Fruit fly (Drosophila melanogaster) whole organism, embryonic: Measurements from ENCODE around the gene Sf3a2.

Experiments used
- Abd-B ChIP-seq: fragments of 200-800 bp; sonication (Bioruptor generic); optimal IDR thresholded peaks from 2 replicates; lab custom pipeline; 2018; ENCODE audit warnings: missing biosample characterization, mild to moderate bottlenecking, missing genetic modification characterization, moderate library complexity
- CG10147 ChIP-seq: fragments of 200-800 bp; sonication (Bioruptor generic); optimal IDR thresholded peaks from 2 replicates; lab custom pipeline; 2019; ENCODE audit warnings: missing biosample characterization, mild to moderate bottlenecking, missing genetic modification characterization, moderate library complexity
- CG10431 ChIP-seq: fragments of 200-800 bp; sonication (Bioruptor generic); optimal IDR thresholded peaks from 3 replicates; lab custom pipeline; 2018; ENCODE audit warnings: missing biosample characterization, mild to moderate bottlenecking, missing genetic modification characterization
- CG11093 ChIP-seq: fragments of 200-800 bp; sonication (Bioruptor generic); IDR thresholded peaks from 3 replicates; pipeline ENCODE4 v1.3.6; 2022; ENCODE audit warnings: missing biosample characterization, missing genetic modification characterization
- CG13894 ChIP-seq: fragments of 200-800 bp; sonication (Bioruptor generic); optimal IDR thresholded peaks from 3 replicates; lab custom pipeline; 2018; ENCODE audit warnings: missing biosample characterization, mild to moderate bottlenecking, missing genetic modification characterization, moderate library complexity
- CG15073 ChIP-seq: fragments of 200-800 bp; sonication (Bioruptor generic); optimal IDR thresholded peaks from 2 replicates; lab custom pipeline; 2016; ENCODE audit warnings: missing biosample characterization, missing genetic modification characterization
- CG17612 ChIP-seq: fragments of 200-800 bp; sonication (Bioruptor generic); IDR thresholded peaks from 2 replicates; pipeline ENCODE4 v1.3.6; 2022; ENCODE audit warnings: missing biosample characterization, missing genetic modification characterization
- CG18599 ChIP-seq: fragments of 200-800 bp; sonication (Bioruptor generic); optimal IDR thresholded peaks from 3 replicates; lab custom pipeline; 2017; ENCODE audit warnings: missing biosample characterization, missing genetic modification characterization, mild to moderate bottlenecking, moderate library complexity, missing genetic modification reagents
- CG34224 ChIP-seq: fragments of 200-800 bp; sonication (Bioruptor generic); IDR thresholded peaks from 3 replicates; pipeline ENCODE4 v1.3.6; 2022; ENCODE audit warnings: missing biosample characterization, missing genetic modification characterization; ENCODE audit not compliant: partially characterized antibody
- CG34422 ChIP-seq: fragments of 200-800 bp; sonication (Bioruptor generic); IDR thresholded peaks from 3 replicates; pipeline ENCODE4 v1.3.6; 2022; ENCODE audit warnings: missing biosample characterization, missing genetic modification characterization
- CG4282 ChIP-seq: fragments of 200-800 bp; sonication (Bioruptor generic); optimal IDR thresholded peaks from 2 replicates; lab custom pipeline; 2016; ENCODE audit warnings: missing biosample characterization, missing genetic modification characterization
- CG6254 ChIP-seq: fragments of 200-800 bp; sonication (Bioruptor generic); optimal IDR thresholded peaks from 3 replicates; lab custom pipeline; 2017; ENCODE audit warnings: mild to moderate bottlenecking, missing biosample characterization, missing genetic modification reagents, missing genetic modification characterization
- CG8290 ChIP-seq, 3 experiments: fragments of 200-800 bp; sonication (Bioruptor generic); optimal IDR thresholded peaks; 2 replicates each; lab custom pipeline; 2016 to 2019; ENCODE audit warnings: missing biosample characterization in 3 of 3, missing genetic modification characterization in 3 of 3, mild to moderate bottlenecking in 2 of 3, moderate library complexity in 1 of 3
- CG8359 ChIP-seq: fragments of 200-800 bp; sonication (Bioruptor generic); optimal IDR thresholded peaks from 2 replicates; lab custom pipeline; 2017; ENCODE audit warnings: missing biosample characterization, mild to moderate bottlenecking, missing genetic modification characterization, borderline replicate concordance
- CG9215 ChIP-seq: fragments of 200-800 bp; sonication (Bioruptor generic); IDR thresholded peaks from 2 replicates; pipeline ENCODE4 v1.3.6; 2022; ENCODE audit warnings: missing biosample characterization, missing genetic modification characterization
- CkIIα-i1 ChIP-seq: fragments of 200-800 bp; sonication (Bioruptor generic); IDR thresholded peaks from 2 replicates; pipeline ENCODE4 v1.3.6; 2022; ENCODE audit warnings: missing biosample characterization, missing genetic modification characterization
- E2f2 ChIP-seq: fragments of 200-800 bp; sonication (Bioruptor generic); IDR thresholded peaks from 2 replicates; pipeline ENCODE4 v1.3.6; 2022; ENCODE audit warnings: missing biosample characterization, missing genetic modification characterization
- Ets65A ChIP-seq: fragments of 200-800 bp; sonication (Bioruptor generic); peaks from one replicate; lab custom pipeline; 2016; ENCODE audit warnings: missing biosample characterization, missing genetic modification characterization
- HLH3B ChIP-seq: fragments of 200-800 bp; sonication (Bioruptor generic); IDR thresholded peaks from 2 replicates; pipeline ENCODE4 v1.3.6; 2022; ENCODE audit warnings: missing biosample characterization, missing genetic modification characterization
- HLH4C ChIP-seq: fragments of 200-800 bp; sonication (Bioruptor generic); IDR thresholded peaks from 3 replicates; pipeline ENCODE4 v1.3.6; 2022; ENCODE audit warnings: missing biosample characterization, missing genetic modification characterization; ENCODE audit not compliant: partially characterized antibody
- Jarid2 ChIP-seq: fragments of 200-800 bp; sonication (Bioruptor generic); optimal IDR thresholded peaks from 3 replicates; lab custom pipeline; 2017; ENCODE audit warnings: mild to moderate bottlenecking, missing biosample characterization, missing genetic modification reagents, missing genetic modification characterization
- Nf-YA ChIP-seq: fragments of 200-800 bp; sonication (Bioruptor generic); IDR thresholded peaks from 2 replicates; pipeline ENCODE4 v1.3.6; 2022; ENCODE audit warnings: missing biosample characterization, missing genetic modification characterization
- NfI ChIP-seq: fragments of 200-800 bp; sonication (Bioruptor generic); optimal IDR thresholded peaks from 3 replicates; lab custom pipeline; 2018; ENCODE audit warnings: missing biosample characterization, mild to moderate bottlenecking, missing genetic modification characterization, moderate library complexity
- Optix ChIP-seq: fragments of 200-800 bp; sonication (Bioruptor generic); IDR thresholded peaks from 3 replicates; pipeline ENCODE4 v1.3.6; 2022; ENCODE audit warnings: missing biosample characterization, missing genetic modification characterization
- Pdp1 ChIP-seq, 2 experiments: fragments of 200-800 bp; sonication (Bioruptor generic); optimal IDR thresholded peaks; 3 replicates each; lab custom pipeline; 2016; ENCODE audit warnings: missing biosample characterization in 2 of 2, missing genetic modification characterization in 2 of 2, mild to moderate bottlenecking in 1 of 2, moderate library complexity in 1 of 2
- Poxn ChIP-seq: fragments of 200-800 bp; sonication (Bioruptor generic); IDR thresholded peaks from 2 replicates; pipeline ENCODE4 v1.3.6; 2022; ENCODE audit warnings: missing biosample characterization, missing genetic modification characterization
- Sox100B ChIP-seq: fragments of 200-800 bp; sonication (Bioruptor generic); optimal IDR thresholded peaks from 3 replicates; lab custom pipeline; 2018; ENCODE audit warnings: missing biosample characterization, mild to moderate bottlenecking, missing genetic modification characterization
- aop ChIP-seq: fragments of 200-800 bp; sonication (Bioruptor generic); IDR thresholded peaks from 2 replicates; pipeline ENCODE4 v1.3.6; 2022; ENCODE audit warnings: missing biosample characterization, missing genetic modification characterization
- ara ChIP-seq: fragments of 200-800 bp; sonication (Bioruptor generic); IDR thresholded peaks from 2 replicates; pipeline ENCODE4 v1.3.6; 2022; ENCODE audit warnings: missing biosample characterization, missing genetic modification characterization
- bbx ChIP-seq: fragments of 200-800 bp; sonication (Bioruptor generic); IDR thresholded peaks from 2 replicates; pipeline ENCODE4 v1.3.6; 2022; ENCODE audit warnings: missing biosample characterization, missing genetic modification characterization; ENCODE audit not compliant: partially characterized antibody
- cato ChIP-seq: fragments of 200-800 bp; sonication (Bioruptor generic); optimal IDR thresholded peaks from 2 replicates; lab custom pipeline; 2016; ENCODE audit warnings: missing biosample characterization, missing genetic modification characterization, borderline replicate concordance
- corto ChIP-seq: fragments of 200-800 bp; sonication (Bioruptor generic); optimal IDR thresholded peaks from 2 replicates; lab custom pipeline; 2016; ENCODE audit warnings: missing biosample characterization, mild to moderate bottlenecking, missing genetic modification characterization, moderate library complexity
- da ChIP-seq: fragments of 200-800 bp; sonication (Bioruptor generic); optimal IDR thresholded peaks from 2 replicates; lab custom pipeline; 2016; ENCODE audit warnings: missing biosample characterization, missing genetic modification characterization
- dm ChIP-seq: fragments of 200-800 bp; sonication (Bioruptor generic); optimal IDR thresholded peaks from 3 replicates; lab custom pipeline; 2016; ENCODE audit warnings: missing biosample characterization, missing genetic modification characterization
- en ChIP-seq: fragments of 200-800 bp; sonication (Bioruptor generic); optimal IDR thresholded peaks from 2 replicates; lab custom pipeline; 2016; ENCODE audit warnings: missing biosample characterization, missing genetic modification characterization
- esg ChIP-seq: fragments of 200-800 bp; sonication (Bioruptor generic); conservative IDR thresholded peaks from 2 replicates; pipeline ENCODE4 v1.3.6; 2022; ENCODE audit warnings: missing biosample characterization, missing genetic modification characterization
- eyg ChIP-seq: fragments of 200-800 bp; sonication (Bioruptor generic); optimal IDR thresholded peaks from 3 replicates; lab custom pipeline; 2016; ENCODE audit warnings: missing biosample characterization, missing genetic modification characterization
- hbn ChIP-seq: fragments of 200-800 bp; sonication (Bioruptor generic); IDR thresholded peaks from 2 replicates; pipeline ENCODE4 v1.3.6; 2022; ENCODE audit warnings: missing biosample characterization, missing genetic modification characterization; ENCODE audit not compliant: partially characterized antibody
- kni ChIP-seq: fragments of 200-800 bp; sonication (Bioruptor generic); optimal IDR thresholded peaks from 3 replicates; lab custom pipeline; 2017; ENCODE audit warnings: mild to moderate bottlenecking, missing biosample characterization, missing genetic modification reagents, missing genetic modification characterization
- mirr ChIP-seq: fragments of 200-800 bp; sonication (Bioruptor generic); optimal IDR thresholded peaks from 3 replicates; lab custom pipeline; 2018; ENCODE audit warnings: missing biosample characterization, mild to moderate bottlenecking, missing genetic modification characterization
- sd ChIP-seq: fragments of 200-800 bp; sonication (Bioruptor generic); optimal IDR thresholded peaks from 3 replicates; lab custom pipeline; 2018; ENCODE audit warnings: missing biosample characterization, mild to moderate bottlenecking, missing genetic modification characterization, moderate library complexity
- stwl ChIP-seq: fragments of 200-800 bp; sonication (Bioruptor generic); optimal IDR thresholded peaks from 3 replicates; lab custom pipeline; 2018; ENCODE audit warnings: missing biosample characterization, mild to moderate bottlenecking, missing genetic modification characterization, moderate library complexity
- sug ChIP-seq: fragments of 200-800 bp; optimal IDR thresholded peaks from 2 replicates; lab custom pipeline; 2019; ENCODE audit warnings: missing biosample characterization, mild to moderate bottlenecking, missing genetic modification characterization, moderate library complexity
- tgo ChIP-seq: fragments of 200-800 bp; sonication (Bioruptor generic); IDR thresholded peaks from 3 replicates; pipeline ENCODE4 v1.3.6; 2022; ENCODE audit warnings: missing biosample characterization, missing genetic modification characterization
- trh ChIP-seq: fragments of 200-800 bp; sonication (Bioruptor generic); optimal IDR thresholded peaks from 2 replicates; lab custom pipeline; 2016; ENCODE audit warnings: missing biosample characterization, missing genetic modification characterization
- wdn ChIP-seq: fragments of 200-800 bp; sonication (Bioruptor generic); IDR thresholded peaks from 2 replicates; pipeline ENCODE4 v1.3.6; 2022; ENCODE audit warnings: missing biosample characterization, missing genetic modification characterization
- yki ChIP-seq: fragments of >200 bp; optimal IDR thresholded peaks from 3 replicates; lab custom pipeline; 2018

Gene Sf3a2

DNA sequence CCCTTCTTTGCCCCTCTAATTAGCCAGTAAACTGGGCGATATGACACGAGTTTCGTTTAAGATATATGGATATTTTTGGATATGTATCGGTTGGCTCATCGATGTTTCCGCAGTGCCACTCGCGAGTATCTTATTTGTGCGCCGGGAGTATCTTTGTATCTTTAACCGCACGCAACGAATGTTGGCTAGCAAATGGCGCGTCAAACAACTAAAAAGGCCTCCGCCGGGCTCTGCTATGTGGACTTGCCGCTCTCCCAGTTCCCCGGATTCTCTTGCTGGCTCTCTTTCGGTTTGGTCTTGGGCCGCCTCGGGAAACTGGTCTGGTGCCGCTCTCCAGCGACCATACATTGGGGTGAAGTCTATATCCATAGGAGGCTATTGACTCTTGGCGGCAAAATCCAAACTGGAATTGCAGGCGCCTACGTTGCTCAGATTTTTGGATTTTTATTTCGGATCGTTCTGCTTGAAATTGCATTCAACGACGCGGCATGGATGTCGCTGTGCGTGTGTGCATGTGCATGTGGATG, 18.6 kb upstream of the Sf3a2 start (continued):
- TF ChIP-seq Optix (GFP tag; lab: Robert Waterston, UW) (no peak), CG8359 (GFP tag; lab: Kevin White, UChicago) (no peak), CG13894 (tag; lab: Kevin White, UChicago) (peak; percentile 59), tgo (GFP tag; lab: Robert Waterston, UW) (no peak), HLH4C (GFP tag; lab: Robert Waterston, UW) (0 out of 3 replicates have a peak, but pooled peaks have one; percentile 36), bbx (peak; percentile 58), corto (GFP tag; lab: Kevin White, UChicago) (peak; percentile 48), NfI (GFP tag; lab: Kevin White, UChicago) (no peak), Pdp1 (GFP tag; optimal IDR thresholded peaks at IDR 0.05; lab: Kevin White, UChicago) (peak in 1 of 2 experiments; percentile 20), CG8290 (GFP tag; optimal IDR thresholded peaks at IDR 0.05; lab: Kevin White, UChicago) (no peak), CG8290 (tag; optimal IDR thresholded peaks at IDR 0.05; lab: Kevin White, UChicago) (peak in 1 of 2 experiments; percentile 45), aop (GFP tag; lab: Robert Waterston, UW) (no peak), CG10431 (peak; percentile 56), sd (tag; lab: Kevin White, UChicago) (peak; percentile 69), Nf-YA (GFP tag; lab: Robert Waterston, UW) (0 out of 2 replicates have a peak, but pooled peaks have one; percentile 28), CG18599 (GFP tag; lab: Kevin White, UChicago) (peak; percentile 0), sug (tag; lab: Kevin White, UChicago) (peak; percentile 12), esg (no peak), kni (GFP tag; lab: Kevin White, UChicago) (peak; percentile 75), Ets65A (GFP tag; lab: Kevin White, UChicago) (no peak), dm (GFP tag; lab: Kevin White, UChicago) (no peak), CG34224 (GFP tag; lab: Robert Waterston, UW) (0 out of 3 replicates have a peak, but pooled peaks have one; percentile 30), CG10147 (GFP tag; lab: Kevin White, UChicago) (peak; percentile 10), Jarid2 (GFP tag; lab: Kevin White, UChicago) (peak; percentile 38), CG34422 (GFP tag; lab: Robert Waterston, UW) (peak; percentile 10; the same call in 1 of the 3 replicates), mirr (GFP tag; lab: Kevin White, UChicago) (peak; percentile 20), yki (peak; percentile 59), E2f2 (GFP tag; lab: Robert Waterston, UW) (peak; percentile 48; the same call in 1 of the 2 replicates), ara (GFP tag; lab: Robert Waterston, UW) (no peak)

DNA sequence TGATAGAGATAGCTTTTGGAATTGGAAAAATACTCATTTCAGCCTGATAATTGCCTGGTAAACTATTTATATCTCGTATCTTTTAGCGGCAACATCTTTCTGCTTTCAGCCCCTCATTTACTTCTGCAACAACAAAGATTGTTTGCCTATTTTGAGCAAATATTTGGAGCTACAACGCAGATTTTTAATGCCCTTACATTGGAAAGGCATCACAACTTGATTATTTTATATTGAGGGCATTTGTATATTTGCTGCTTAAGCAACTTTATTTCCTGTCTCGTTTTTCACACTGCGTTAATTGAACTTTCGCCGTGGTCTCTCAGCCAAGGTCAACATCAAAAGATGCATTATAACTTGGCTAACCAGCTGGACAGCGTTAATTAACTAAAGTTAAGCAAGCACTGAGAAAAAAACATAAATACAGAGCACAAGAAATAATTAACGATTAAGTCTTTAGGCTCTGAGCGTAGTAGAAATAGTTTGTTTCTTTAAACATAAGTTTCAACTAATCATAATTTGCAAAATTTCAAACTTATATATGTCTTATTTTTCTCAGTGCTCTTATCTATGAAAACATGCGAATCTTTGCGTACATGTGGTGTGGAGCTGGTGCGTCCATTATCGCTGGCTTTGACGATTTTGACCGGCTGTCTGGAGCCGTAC, 17.6 kb upstream of the Sf3a2 start:
- TF ChIP-seq stwl (tag; lab: Kevin White, UChicago) (no peak), hbn (no peak), HLH3B (GFP tag; lab: Robert Waterston, UW) (0 out of 2 replicates have a peak, but pooled peaks have one; percentile 16), CkIIα-i1 (GFP tag; lab: Robert Waterston, UW) (no peak), wdn (GFP tag; lab: Robert Waterston, UW) (0 out of 2 replicates have a peak, but pooled peaks have one; percentile 25), Sox100B (GFP tag; lab: Kevin White, UChicago) (no peak), eyg (GFP tag; lab: Kevin White, UChicago) (peak; percentile 18), en (GFP tag; lab: Kevin White, UChicago) (peak; percentile 50), CG11093 (GFP tag; lab: Robert Waterston, UW) (0 out of 3 replicates have a peak, but pooled peaks have one; percentile 23), corto (GFP tag; lab: Kevin White, UChicago) (no peak), trh (GFP tag; lab: Kevin White, UChicago) (no peak), da (GFP tag; lab: Kevin White, UChicago) (no peak), CG6254 (GFP tag; lab: Kevin White, UChicago) (no peak), CG10431 (no peak), CG17612 (GFP tag; lab: Robert Waterston, UW) (no peak), cato (GFP tag; lab: Kevin White, UChicago) (no peak), CG15073 (no peak), Poxn (GFP tag; lab: Robert Waterston, UW) (no peak), CG34224 (GFP tag; lab: Robert Waterston, UW) (no peak), Abd-B (GFP tag; lab: Kevin White, UChicago) (no peak), CG9215 (GFP tag; lab: Robert Waterston, UW) (no peak), CG4282 (GFP tag; lab: Kevin White, UChicago) (no peak)
